Worm (Caenorhabditis elegans) whole organism, L4 larva: ENCODE data around the gene efl-3.
A peak's percentile ranks its signal among the peaks of the same experiment; 100 is the strongest.

Source experiments
- F26F4.8 ChIP-seq: fragments of 200-800 bp; sonication (Bioruptor generic); conservative IDR thresholded peaks from 2 replicates; pipeline ENCODE4 v1.3.6; 2022; ENCODE audit warnings: missing genetic modification characterization, missing compliant biosample characterization
- F37D6.2 ChIP-seq: sonication (generic microtip); optimal IDR thresholded peaks from 2 replicates; lab custom pipeline; 2016; ENCODE audit warnings: mild to moderate bottlenecking, missing genetic modification characterization, missing compliant biosample characterization
- F49E8.2 ChIP-seq: sonication (generic microtip); optimal IDR thresholded peaks from 2 replicates; lab custom pipeline; 2016; ENCODE audit warnings: missing compliant biosample characterization, mild to moderate bottlenecking, missing genetic modification characterization, borderline replicate concordance
- T20F7.1 ChIP-seq: fragments of 200-800 bp; sonication (Bioruptor generic); optimal IDR thresholded peaks from 2 replicates; lab custom pipeline; 2018; ENCODE audit warnings: mild to moderate bottlenecking, missing genetic modification characterization, missing compliant biosample characterization
- T26A8.4 ChIP-seq: fragments of 200-800 bp; sonication (Bioruptor generic); IDR thresholded peaks from 2 replicates; pipeline ENCODE4 v1.3.6; 2022; ENCODE audit warnings: missing genetic modification characterization, missing compliant biosample characterization
- Y105C5A.15 ChIP-seq: fragments of 200-800 bp; sonication (Bioruptor generic); IDR thresholded peaks from 2 replicates; pipeline ENCODE4 v1.3.6; 2022; ENCODE audit warnings: missing genetic modification characterization, missing compliant biosample characterization
- Y48G9A.11 ChIP-seq: fragments of 200-800 bp; sonication (Bioruptor generic); IDR thresholded peaks from 2 replicates; pipeline ENCODE4 v1.3.6; 2022; ENCODE audit warnings: missing genetic modification reagents, missing genetic modification characterization, missing compliant biosample characterization
- aha-1 ChIP-seq: fragments of 150-350 bp; peaks from one replicate; lab custom pipeline; 2014; ENCODE audit warnings: missing biosample characterization, missing genetic modification characterization
- ama-1 ChIP-seq: fragments of 150-350 bp; optimal IDR thresholded peaks from 2 replicates; lab custom pipeline; 2014; ENCODE audit warnings: inconsistent platforms, mixed read lengths
- arid-1 ChIP-seq: fragments of 200-800 bp; sonication (Bioruptor generic); conservative IDR thresholded peaks from 2 replicates; pipeline ENCODE4 v1.3.6; 2022; ENCODE audit warnings: missing genetic modification reagents, missing genetic modification characterization, missing compliant biosample characterization
- ceh-28 ChIP-seq: fragments of 150-350 bp; optimal IDR thresholded peaks from 2 replicates; lab custom pipeline; 2014; ENCODE audit warnings: missing biosample characterization, missing genetic modification reagents, missing genetic modification characterization
- ceh-32 ChIP-seq: sonication (generic microtip); optimal IDR thresholded peaks from 2 replicates; lab custom pipeline; 2016; ENCODE audit warnings: mild to moderate bottlenecking, missing genetic modification characterization, missing compliant biosample characterization; ENCODE audit not compliant: poor library complexity
- ceh-44 ChIP-seq: fragments of 200-800 bp; sonication (Bioruptor generic); IDR thresholded peaks from 2 replicates; pipeline ENCODE4 v1.3.6; 2022; ENCODE audit warnings: missing genetic modification reagents, missing genetic modification characterization, missing compliant biosample characterization
- cey-2 ChIP-seq: sonication (generic microtip); optimal IDR thresholded peaks from 3 replicates; lab custom pipeline; 2017; ENCODE audit warnings: missing genetic modification characterization, mild to moderate bottlenecking, missing compliant biosample characterization, antibody characterized with exemption, borderline replicate concordance; ENCODE audit not compliant: insufficient read depth
- daf-12 ChIP-seq: fragments of 150-350 bp; optimal IDR thresholded peaks from 2 replicates; lab custom pipeline; 2014; ENCODE audit warnings: missing biosample characterization, missing genetic modification reagents, missing genetic modification characterization
- daf-16 ChIP-seq, 3 experiments: sonication (generic microtip); optimal IDR thresholded peaks; 2 replicates each; lab custom pipeline; 2016 to 2017; ENCODE audit warnings: missing genetic modification characterization in 3 of 3, missing genetic modification reagents in 3 of 3, mild to moderate bottlenecking in 2 of 3, missing compliant biosample characterization in 2 of 3, missing biosample characterization in 1 of 3, moderate library complexity in 1 of 3
- daf-8 ChIP-seq: fragments of 200-800 bp; sonication (Bioruptor generic); IDR thresholded peaks from 2 replicates; pipeline ENCODE4 v1.3.6; 2022; ENCODE audit warnings: missing genetic modification characterization, missing compliant biosample characterization
- dmd-9 ChIP-seq: fragments of 200-800 bp; sonication (Bioruptor generic); IDR thresholded peaks from 2 replicates; pipeline ENCODE4 v1.3.6; 2022; ENCODE audit warnings: missing genetic modification reagents, missing genetic modification characterization, missing compliant biosample characterization
- dpl-1 ChIP-seq: fragments of 150-350 bp; optimal IDR thresholded peaks from 2 replicates; lab custom pipeline; 2014; ENCODE audit warnings: missing biosample characterization, missing genetic modification reagents, missing genetic modification characterization
- duxl-1 ChIP-seq: sonication (generic microtip); optimal IDR thresholded peaks from 2 replicates; lab custom pipeline; 2016; ENCODE audit warnings: mild to moderate bottlenecking, missing genetic modification characterization, moderate library complexity, missing compliant biosample characterization; ENCODE audit not compliant: poor library complexity
- dve-1 ChIP-seq: sonication (generic microtip); optimal IDR thresholded peaks from 2 replicates; lab custom pipeline; 2017; ENCODE audit warnings: antibody characterized with exemption, mild to moderate bottlenecking, missing genetic modification characterization, missing compliant biosample characterization; ENCODE audit not compliant: insufficient read depth
- fkh-10 ChIP-seq: fragments of 150-350 bp; optimal IDR thresholded peaks from 2 replicates; lab custom pipeline; 2014; ENCODE audit warnings: missing biosample characterization, missing genetic modification reagents, missing genetic modification characterization
- fos-1 ChIP-seq: fragments of 150-350 bp; optimal IDR thresholded peaks from 2 replicates; lab custom pipeline; 2014; ENCODE audit warnings: missing biosample characterization, missing genetic modification characterization
- hlh-11 ChIP-seq: fragments of 200-800 bp; sonication (Bioruptor generic); optimal IDR thresholded peaks from 2 replicates; lab custom pipeline; 2018; ENCODE audit warnings: mild to moderate bottlenecking, missing genetic modification characterization, missing compliant biosample characterization
- hmg-1.1 ChIP-seq: fragments of 200-800 bp; sonication (Bioruptor generic); IDR thresholded peaks from 2 replicates; pipeline ENCODE4 v1.3.6; 2022; ENCODE audit warnings: missing genetic modification reagents, missing genetic modification characterization, missing compliant biosample characterization
- jun-1 ChIP-seq: fragments of 150-350 bp; optimal IDR thresholded peaks from 2 replicates; lab custom pipeline; 2014; ENCODE audit warnings: missing biosample characterization, missing genetic modification reagents, missing genetic modification characterization
- lin-1 ChIP-seq: fragments of 200-800 bp; sonication (Bioruptor generic); IDR thresholded peaks from 2 replicates; pipeline ENCODE4 v1.3.6; 2022; ENCODE audit warnings: missing genetic modification reagents, missing genetic modification characterization, missing compliant biosample characterization
- lin-15B ChIP-seq: fragments of 150-350 bp; sonication (generic microtip); optimal IDR thresholded peaks from 3 replicates; lab custom pipeline; 2014; ENCODE audit warnings: missing biosample characterization, missing genetic modification characterization
- lin-39 ChIP-seq: fragments of 150-350 bp; optimal IDR thresholded peaks from 2 replicates; lab custom pipeline; 2014; ENCODE audit warnings: missing biosample characterization, missing genetic modification reagents, missing genetic modification characterization
- lsy-2 ChIP-seq, 2 experiments: fragments of 150-350 bp in 1 of 2; sonication (generic microtip) in 1 of 2; optimal IDR thresholded peaks; 2 replicates each; lab custom pipeline; 2014 to 2017; ENCODE audit warnings: missing biosample characterization in 2 of 2, missing genetic modification characterization in 2 of 2
- madf-5 ChIP-seq, 2 experiments: fragments of 200-800 bp; sonication (Bioruptor generic); IDR thresholded peaks; 2 replicates each; pipeline ENCODE4 v1.3.6; 2022; ENCODE audit warnings: missing compliant biosample characterization in 2 of 2, missing genetic modification characterization in 2 of 2
- mdt-29 ChIP-seq: fragments of 200-800 bp; sonication (Bioruptor generic); IDR thresholded peaks from 2 replicates; pipeline ENCODE4 v1.3.6; 2022; ENCODE audit warnings: missing genetic modification reagents, missing genetic modification characterization, missing compliant biosample characterization
- mep-1 ChIP-seq: fragments of 150-350 bp; sonication (generic microtip); optimal IDR thresholded peaks from 3 replicates; lab custom pipeline; 2014; ENCODE audit warnings: missing biosample characterization, missing genetic modification characterization
- mxl-2 ChIP-seq: fragments of 200-800 bp; sonication (Bioruptor generic); conservative IDR thresholded peaks from 2 replicates; pipeline ENCODE4 v1.3.6; 2022; ENCODE audit warnings: missing genetic modification reagents, missing genetic modification characterization, missing compliant biosample characterization
- mxl-3 ChIP-seq: fragments of 200-800 bp; sonication (Bioruptor generic); optimal IDR thresholded peaks from 2 replicates; lab custom pipeline; 2018; ENCODE audit warnings: mild to moderate bottlenecking, missing genetic modification characterization, missing compliant biosample characterization
- nhr-10 ChIP-seq: fragments of 150-350 bp; optimal IDR thresholded peaks from 2 replicates; lab custom pipeline; 2014; ENCODE audit warnings: missing biosample characterization, missing genetic modification characterization
- nhr-102 ChIP-seq: sonication (generic microtip); optimal IDR thresholded peaks from 2 replicates; lab custom pipeline; 2016; ENCODE audit warnings: mild to moderate bottlenecking, missing genetic modification characterization, moderate library complexity, missing compliant biosample characterization
- nhr-11 ChIP-seq: fragments of 150-350 bp; optimal IDR thresholded peaks from 2 replicates; lab custom pipeline; 2014; ENCODE audit warnings: missing biosample characterization, missing genetic modification characterization
- nhr-111 ChIP-seq: fragments of 200-800 bp; sonication (Bioruptor generic); optimal IDR thresholded peaks from 2 replicates; lab custom pipeline; 2018; ENCODE audit warnings: mild to moderate bottlenecking, missing genetic modification characterization, missing compliant biosample characterization
- nhr-237 ChIP-seq: sonication (generic microtip); optimal IDR thresholded peaks from 2 replicates; lab custom pipeline; 2017; ENCODE audit warnings: missing biosample characterization, missing genetic modification characterization
- nhr-25 ChIP-seq: sonication (generic microtip); optimal IDR thresholded peaks from 2 replicates; lab custom pipeline; 2017; ENCODE audit warnings: missing genetic modification characterization, mild to moderate bottlenecking, missing compliant biosample characterization, antibody characterized with exemption, moderate library complexity, borderline replicate concordance; ENCODE audit not compliant: insufficient read depth
- nhr-42 ChIP-seq: fragments of 200-800 bp; sonication (Bioruptor generic); IDR thresholded peaks from 2 replicates; pipeline ENCODE4 v1.3.6; 2022; ENCODE audit warnings: missing genetic modification characterization, missing compliant biosample characterization
- nhr-48 ChIP-seq: sonication (generic microtip); optimal IDR thresholded peaks from 2 replicates; lab custom pipeline; 2016; ENCODE audit warnings: mild to moderate bottlenecking, missing genetic modification characterization, missing compliant biosample characterization
- pqm-1 ChIP-seq: sonication (generic microtip); optimal IDR thresholded peaks from 2 replicates; lab custom pipeline; 2017; ENCODE audit warnings: missing biosample characterization, missing genetic modification characterization
- snpc-4 ChIP-seq: fragments of 150-350 bp; optimal IDR thresholded peaks from 2 replicates; lab custom pipeline; 2014; ENCODE audit warnings: missing biosample characterization, missing genetic modification characterization
- spr-1 ChIP-seq: sonication (generic microtip); optimal IDR thresholded peaks from 2 replicates; lab custom pipeline; 2016; ENCODE audit warnings: mild to moderate bottlenecking, missing genetic modification characterization, missing compliant biosample characterization
- spr-3 ChIP-seq: fragments of 200-800 bp; sonication (Bioruptor generic); optimal IDR thresholded peaks from 2 replicates; lab custom pipeline; 2018; ENCODE audit warnings: mild to moderate bottlenecking, missing genetic modification characterization, missing compliant biosample characterization
- unc-39 ChIP-seq: sonication (generic microtip); optimal IDR thresholded peaks from 2 replicates; lab custom pipeline; 2017; ENCODE audit warnings: missing biosample characterization, missing genetic modification characterization
- zag-1 ChIP-seq: fragments of 150-350 bp; optimal IDR thresholded peaks from 2 replicates; lab custom pipeline; 2014; ENCODE audit warnings: missing biosample characterization, missing genetic modification characterization
- zip-11 ChIP-seq: fragments of 200-800 bp; sonication (Bioruptor generic); IDR thresholded peaks from 2 replicates; pipeline ENCODE4 v1.3.6; 2022; ENCODE audit warnings: missing genetic modification characterization, missing compliant biosample characterization
- zip-2 ChIP-seq: fragments of 150-350 bp; optimal IDR thresholded peaks from 2 replicates; lab custom pipeline; 2014; ENCODE audit warnings: missing biosample characterization, missing genetic modification characterization

Gene efl-3

ce11 chrII:8388001-8388513 lies 24.4 kb upstream of the efl-3 start, which contains the start of gene drd-1 (continued):
- peak; percentile 60; the same call in 1 of the 2 replicates for TF ChIP-seq lin-1 (GFP tag; lab: Robert Waterston, UW)
- no peak for TF ChIP-seq snpc-4 (tag; lab: Kevin White, UChicago)
- TF ChIP-seq nhr-25 (tag; lab: Kevin White, UChicago) = no peak
- no peak for TF ChIP-seq fkh-10 (GFP tag; lab: Kevin White, UChicago)
- TF ChIP-seq F37D6.2 (tag; lab: Kevin White, UChicago) = no peak
- TF ChIP-seq unc-39 (tag; lab: Kevin White, UChicago) = no peak
- no peak for TF ChIP-seq nhr-111 (GFP tag; lab: Kevin White, UChicago)
- TF ChIP-seq lin-39 (tag; lab: Kevin White, UChicago) = no peak
- no peak for TF ChIP-seq nhr-237 (tag; lab: Kevin White, UChicago)
- TF ChIP-seq fos-1 (tag; lab: Kevin White, UChicago) = peak; percentile 37
- no peak for TF ChIP-seq zip-2 (tag; lab: Kevin White, UChicago)
- no peak for TF ChIP-seq aha-1 (tag; lab: Kevin White, UChicago)
- no peak for TF ChIP-seq ama-1 (lab: Kevin White, UChicago)
- no peak for TF ChIP-seq cey-2
- peak; percentile 37 for TF ChIP-seq jun-1 (tag; lab: Kevin White, UChicago)
- TF ChIP-seq mxl-3 (GFP tag; lab: Kevin White, UChicago) = peak; percentile 11
- TF ChIP-seq mxl-2 = no peak
- TF ChIP-seq dpl-1 (GFP tag; lab: Kevin White, UChicago) = no peak
- TF ChIP-seq ceh-28 (tag; lab: Kevin White, UChicago) = no peak
- peak; percentile 56 for TF ChIP-seq nhr-48 (tag; lab: Kevin White, UChicago)
- no peak for TF ChIP-seq mep-1 (tag; lab: Kevin White, UChicago)
- TF ChIP-seq pqm-1 = peak; percentile 99
- peak; percentile 84 for TF ChIP-seq hlh-11 (tag; lab: Kevin White, UChicago)
- TF ChIP-seq arid-1 (GFP tag; lab: Robert Waterston, UW) = no peak
- no peak for TF ChIP-seq daf-12
- TF ChIP-seq nhr-42 (GFP tag; lab: Robert Waterston, UW) = no peak
- no peak for TF ChIP-seq madf-5 (GFP tag; IDR thresholded peaks at IDR 0.05; lab: Robert Waterston, UW)
- no peak for TF ChIP-seq nhr-10
- TF ChIP-seq Y48G9A.11 (GFP tag; lab: Robert Waterston, UW) = no peak
- TF ChIP-seq spr-3 (GFP tag; lab: Kevin White, UChicago) = no peak
- TF ChIP-seq lin-15B (tag; lab: Kevin White, UChicago) = no peak
- TF ChIP-seq zag-1 = no peak
- no peak for TF ChIP-seq F26F4.8
- no peak for TF ChIP-seq T26A8.4 (GFP tag; lab: Robert Waterston, UW)
- TF ChIP-seq mdt-29 = no peak
- TF ChIP-seq T20F7.1 (GFP tag; lab: Kevin White, UChicago) = no peak
- TF ChIP-seq ceh-32 = no peak
- TF ChIP-seq dmd-9 = no peak
- TF ChIP-seq lsy-2 (tag; optimal IDR thresholded peaks at IDR 0.05; lab: Kevin White, UChicago) = peak in 1 of 2 experiments; percentile 38
- no peak for TF ChIP-seq ceh-44
- no peak for TF ChIP-seq spr-1 (tag; lab: Kevin White, UChicago)
- no peak for TF ChIP-seq hmg-1.1 (GFP tag; lab: Robert Waterston, UW)
- TF ChIP-seq duxl-1 (tag; lab: Kevin White, UChicago) = no peak
- TF ChIP-seq daf-16 (GFP tag; optimal IDR thresholded peaks at IDR 0.05; lab: Kevin White, UChicago) = no peak
- peak; percentile 61 for TF ChIP-seq daf-16 (tag; optimal IDR thresholded peaks at IDR 0.05; lab: Kevin White, UChicago)
- no peak for TF ChIP-seq zip-11 (GFP tag; lab: Robert Waterston, UW)
- no peak for TF ChIP-seq daf-8 (GFP tag; lab: Robert Waterston, UW)
- no peak for TF ChIP-seq nhr-11 (tag; lab: Kevin White, UChicago)
- peak; percentile 71 for TF ChIP-seq dve-1 (tag; lab: Kevin White, UChicago)
- TF ChIP-seq F49E8.2 (tag; lab: Kevin White, UChicago) = no peak
- no peak for TF ChIP-seq Y105C5A.15 (GFP tag; lab: Robert Waterston, UW)
- TF ChIP-seq nhr-102 (tag; lab: Kevin White, UChicago) = peak; percentile 33
